Worm (Caenorhabditis elegans): Measurements from ENCODE around the gene hrpl-1.

hrpl-1 gene

DNA sequence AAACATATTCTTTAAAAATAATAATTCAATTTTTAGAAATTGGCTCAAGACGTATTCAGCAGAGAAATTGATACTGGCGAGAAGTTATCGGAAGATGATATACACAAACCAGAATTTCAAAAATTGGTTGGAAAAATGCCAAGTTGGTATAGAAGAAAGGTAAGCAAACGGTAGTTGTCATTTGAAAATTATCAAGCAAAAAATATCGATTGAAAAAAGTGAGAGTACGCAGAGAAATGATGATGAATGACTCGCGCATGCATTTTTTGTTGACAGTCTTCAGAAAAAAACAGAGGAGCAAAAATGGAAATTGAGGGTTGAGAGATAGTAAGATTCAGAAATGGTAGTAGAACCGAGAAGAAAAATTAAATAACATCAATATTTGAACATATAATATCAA is 34.4 kb downstream of the hrpl-1 start:
- TF ChIP-seq unc-62 (GFP tag; optimal IDR thresholded peaks at IDR 0.05 in 1 of 2) (peak in 1 of 2 experiments; percentile 37), unc-62 (tag; optimal IDR thresholded peaks at IDR 0.05) (no peak), ceh-32 (tag; optimal IDR thresholded peaks at IDR 0.05; ENCODE audit: poor library complexity) (no peak), ceh-28 (tag; optimal IDR thresholded peaks at IDR 0.05) (peak; percentile 64), ceh-44 (GFP tag; IDR thresholded peaks at IDR 0.05) (no peak), daf-16 (GFP tag; optimal IDR thresholded peaks at IDR 0.05) (no peak), daf-16 (tag; optimal IDR thresholded peaks at IDR 0.05) (peak; percentile 40)

ce11 chrII:6934729-6935128 is 36.2 kb downstream of the hrpl-1 start:
- peak; percentile 54 for TF ChIP-seq ceh-28 (tag; optimal IDR thresholded peaks at IDR 0.05)
- no peak for TF ChIP-seq unc-130 (GFP tag; optimal IDR thresholded peaks at IDR 0.05)
- no peak for TF ChIP-seq madf-5 (GFP tag; IDR thresholded peaks at IDR 0.05)
- no peak for TF ChIP-seq lsy-2 (tag; optimal IDR thresholded peaks at IDR 0.05)
- no peak for TF ChIP-seq F37D6.2 (tag; optimal IDR thresholded peaks at IDR 0.05)
- peak in 1 of 2 experiments; percentile 8 for TF ChIP-seq daf-16 (GFP tag; optimal IDR thresholded peaks at IDR 0.05)
- no peak for TF ChIP-seq daf-16 (tag; optimal IDR thresholded peaks at IDR 0.05)
- TF ChIP-seq cey-2 (tag; optimal IDR thresholded peaks at IDR 0.05; ENCODE audit: borderline replicate concordance, insufficient read depth), result no peak
- TF ChIP-seq zip-2 (tag; optimal IDR thresholded peaks at IDR 0.05), result no peak
- TF ChIP-seq tag-97 (GFP tag; IDR thresholded peaks at IDR 0.05), result no peak
- no peak for TF ChIP-seq R02D3.7 (tag; optimal IDR thresholded peaks at IDR 0.05)
- TF ChIP-seq nhr-48 (tag; optimal IDR thresholded peaks at IDR 0.05), result no peak
- TF ChIP-seq attf-4 (tag; optimal IDR thresholded peaks at IDR 0.05), result no peak
- no peak for TF ChIP-seq spr-3 (GFP tag; optimal IDR thresholded peaks at IDR 0.05)
- TF ChIP-seq F26F4.8 (GFP tag; conservative IDR thresholded peaks at IDR 0.05), result no peak

DNA sequence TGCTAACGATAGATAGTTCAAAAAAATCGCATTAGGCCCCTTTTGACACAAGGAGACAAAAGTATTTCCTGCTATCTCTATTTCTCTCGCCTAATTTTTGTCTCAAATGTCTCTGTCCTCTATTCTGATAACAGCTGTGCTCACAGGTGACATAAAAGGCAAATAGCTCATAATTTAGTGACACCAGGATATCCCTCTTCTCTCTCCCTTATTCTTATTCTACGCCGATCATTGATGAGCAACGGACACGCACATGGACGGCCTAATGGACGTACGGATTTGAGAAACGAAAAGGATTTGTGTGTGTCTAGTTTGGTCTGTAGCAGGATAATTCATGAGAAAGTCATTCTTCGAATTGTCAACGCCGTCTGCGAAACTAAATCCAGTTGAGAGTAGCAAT is 37.4 kb downstream of the hrpl-1 start:
- no peak for TF ChIP-seq F37D6.2 (tag; optimal IDR thresholded peaks at IDR 0.05)
- no peak for TF ChIP-seq Y75B8A.6 (GFP tag; IDR thresholded peaks at IDR 0.05)
- no peak for TF ChIP-seq tag-97 (GFP tag; IDR thresholded peaks at IDR 0.05)
- no peak for TF ChIP-seq F26F4.8 (GFP tag; conservative IDR thresholded peaks at IDR 0.05)
- TF ChIP-seq nhr-11 (tag; optimal IDR thresholded peaks at IDR 0.05), result no peak
- TF ChIP-seq set-16 (GFP tag; IDR thresholded peaks at IDR 0.05), result no peak

ce11 chrII:6936528-6936927 is 38.0 kb downstream of the hrpl-1 start:
- TF ChIP-seq ctbp-1 (GFP tag; IDR thresholded peaks at IDR 0.05) (no peak), mdl-1 (tag; optimal IDR thresholded peaks at IDR 0.05) (no peak), aha-1 (tag) (peak; percentile 5), jun-1 (tag; optimal IDR thresholded peaks at IDR 0.05) (no peak), snpc-4 (tag; optimal IDR thresholded peaks at IDR 0.05) (no peak), snpc-1.2 (GFP tag; IDR thresholded peaks at IDR 0.05) (no peak), ceh-62 (tag; optimal IDR thresholded peaks at IDR 0.05) (no peak), zip-11 (GFP tag; IDR thresholded peaks at IDR 0.05) (no peak), ZK337.2 (GFP tag; IDR thresholded peaks at IDR 0.05) (no peak), ceh-44 (GFP tag; IDR thresholded peaks at IDR 0.05) (no peak), ceh-82 (tag; optimal IDR thresholded peaks at IDR 0.05) (no peak), lir-3 (tag; optimal IDR thresholded peaks at IDR 0.05) (no peak), php-3 (GFP tag; IDR thresholded peaks at IDR 0.05) (no peak), ZK546.5 (tag; optimal IDR thresholded peaks at IDR 0.05) (no peak), tag-97 (GFP tag; IDR thresholded peaks at IDR 0.05) (no peak), Y48G9A.11 (GFP tag; IDR thresholded peaks at IDR 0.05) (no peak), nhr-41 (GFP tag; IDR thresholded peaks at IDR 0.05) (no peak), egl-27 (tag; optimal IDR thresholded peaks at IDR 0.05) (no peak), ceh-20 (GFP tag; IDR thresholded peaks at IDR 0.05) (no peak), Y5F2A.4 (GFP tag; optimal IDR thresholded peaks at IDR 0.05) (no peak), F37D6.2 (tag; optimal IDR thresholded peaks at IDR 0.05) (no peak), unc-62 (GFP tag; optimal IDR thresholded peaks at IDR 0.05 in 1 of 2) (peak in 1 of 2 experiments; percentile 37), unc-62 (tag; optimal IDR thresholded peaks at IDR 0.05) (no peak), nhr-28 (tag; optimal IDR thresholded peaks at IDR 0.05) (peak; percentile 23), mes-2 (tag; optimal IDR thresholded peaks at IDR 0.05; ENCODE audit: poor library complexity, severe bottlenecking) (peak; percentile 14), nhr-11 (tag; optimal IDR thresholded peaks at IDR 0.05) (no peak), pqm-1 (tag; optimal IDR thresholded peaks at IDR 0.05) (peak; percentile 65), ama-1 (optimal IDR thresholded peaks at IDR 0.05) (no peak), T26A8.4 (GFP tag; IDR thresholded peaks at IDR 0.05) (no peak), ceh-28 (tag; optimal IDR thresholded peaks at IDR 0.05) (no peak), nhr-42 (GFP tag; IDR thresholded peaks at IDR 0.05) (no peak), nhr-76 (tag; optimal IDR thresholded peaks at IDR 0.05) (no peak)
